Worm (Caenorhabditis elegans): ENCODE measurements around the gene shc-2.

- TF ChIP-seq him-1 (tag; optimal IDR thresholded peaks at IDR 0.05) = no peak
- no peak for TF ChIP-seq W03F9.2 (tag; optimal IDR thresholded peaks at IDR 0.05)
Observed at ce11 chrII:4987257-4987656, 18.3 kb downstream of the shc-2 start.

Data from whole organism, L4/young adult.